Fruit fly (Drosophila melanogaster): Measurements from ENCODE around the gene ZnT77C.

DNA sequence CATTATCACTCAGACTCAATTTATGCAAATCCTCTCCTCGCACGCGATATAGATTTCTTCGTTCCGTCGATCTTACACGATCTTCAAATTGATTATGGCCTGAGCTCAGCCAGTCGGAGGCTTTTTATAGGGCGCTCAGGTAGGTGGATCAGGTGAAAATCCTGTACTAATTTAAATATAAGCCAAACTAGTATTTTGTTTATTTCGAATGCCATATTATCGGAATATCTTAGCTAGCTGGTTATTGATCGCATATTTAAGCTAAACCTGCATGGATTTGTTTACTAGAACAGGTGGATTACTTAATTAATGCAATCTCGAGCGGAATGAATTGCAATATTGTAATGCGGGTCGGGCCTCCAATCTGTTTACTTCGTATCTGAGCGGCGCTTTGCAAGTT lies 54.9 kb downstream of the ZnT77C start, which contains the start of gene Hpd:
- TF ChIP-seq CG8478 (optimal IDR thresholded peaks at IDR 0.05) (no peak), CTCF (optimal IDR thresholded peaks at IDR 0.05) (no peak)

Data from S2 (cell line).